Worm (Caenorhabditis elegans): ENCODE measurements around the gene cogc-2.

- TF ChIP-seq ref-1 (GFP tag; conservative IDR thresholded peaks at IDR 0.05), result no peak
- no peak for TF ChIP-seq cog-1 (tag; optimal IDR thresholded peaks at IDR 0.05)
- no peak for TF ChIP-seq T22C8.4 (GFP tag; IDR thresholded peaks at IDR 0.05)
- TF ChIP-seq tab-1 (GFP tag; IDR thresholded peaks at IDR 0.05), result no peak
Measured at ce11 chrIV:7048637-7049245, 9.4 kb upstream of the cogc-2 start.
